Worm (Caenorhabditis elegans) whole organism, L4/young adult: ENCODE measurements around the gene pkn-1.

Experiments
- W03F9.2 ChIP-seq: fragments of 150-350 bp; optimal IDR thresholded peaks from 2 replicates; lab custom pipeline; 2014; ENCODE audit warnings: missing biosample characterization, missing genetic modification characterization
- dao-5 ChIP-seq: sonication (generic microtip); optimal IDR thresholded peaks from 2 replicates; lab custom pipeline; 2016; ENCODE audit warnings: missing genotype, missing genetic modification characterization, moderate library complexity, missing compliant biosample characterization

DNA sequence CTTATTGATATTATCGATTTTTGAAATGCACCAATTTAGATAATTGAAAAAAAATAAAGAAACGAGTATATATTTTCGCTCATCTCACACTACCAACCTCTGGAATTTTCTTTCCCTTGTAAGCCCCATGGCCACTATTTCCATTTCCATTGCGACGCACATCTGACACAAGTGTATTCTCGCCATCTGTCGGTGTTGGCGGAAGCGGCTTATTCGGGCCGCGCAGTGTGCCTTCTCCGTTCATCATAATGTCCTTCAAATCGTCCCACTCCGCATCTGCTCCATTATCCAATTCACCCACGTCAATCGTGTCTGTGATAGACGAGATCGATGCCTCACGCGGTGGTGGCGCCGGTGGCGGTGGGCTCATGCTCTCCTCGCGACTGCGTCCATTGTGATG lies 27.7 kb downstream of the pkn-1 start:
- no peak for TF ChIP-seq W03F9.2 (tag; lab: Kevin White, UChicago)
- TF ChIP-seq dao-5 (tag; lab: Kevin White, UChicago) = no peak
